Worm (Caenorhabditis elegans) whole organism, mixed stage, embryonic: ENCODE data around the gene fbxc-40.
"Not testable (repeated sequence)": the region's sequence is repeated elsewhere in the genome, so short reads cannot be mapped to it uniquely, and the experiment has no call there.

Experiments
- blmp-1 ChIP-seq: fragments of 150-350 bp; optimal IDR thresholded peaks from 2 replicates; lab custom pipeline; 2014; ENCODE audit warnings: missing biosample characterization, missing genetic modification characterization
- elt-3 ChIP-seq: fragments of 150-350 bp; optimal IDR thresholded peaks from 2 replicates; lab custom pipeline; 2014; ENCODE audit warnings: missing biosample characterization, missing genetic modification characterization
- mep-1 ChIP-seq: fragments of 150-350 bp; optimal IDR thresholded peaks from 2 replicates; lab custom pipeline; 2017; ENCODE audit warnings: missing biosample characterization, missing genetic modification reagents, missing genetic modification characterization, inconsistent platforms
- nhr-76 ChIP-seq: sonication (generic microtip); optimal IDR thresholded peaks from 2 replicates; lab custom pipeline; 2017; ENCODE audit warnings: missing biosample characterization, missing genetic modification characterization

DNA sequence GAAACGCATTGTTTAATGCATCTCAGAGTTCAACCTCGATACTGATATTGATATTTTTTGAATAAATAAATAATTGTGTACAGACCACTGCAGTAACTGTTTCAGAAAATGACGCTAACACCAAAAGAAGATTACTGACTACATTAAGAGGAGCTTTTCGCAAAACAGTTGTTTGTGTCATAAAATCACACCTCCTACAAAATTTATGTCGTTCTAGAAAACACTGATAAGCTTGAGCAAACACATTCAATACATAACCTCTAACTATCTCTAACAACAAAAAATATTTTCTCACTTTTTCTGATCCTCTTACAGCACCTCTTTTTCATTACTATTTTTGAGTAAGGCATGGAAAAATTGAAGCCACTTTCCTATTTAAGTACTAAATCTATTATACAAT, 31.2 kb upstream of the fbxc-40 start, which contains the start of gene fbxc-7:
- TF ChIP-seq nhr-76; mep-1; elt-3 (tag; lab: Kevin White, UChicago); blmp-1 (tag; lab: Kevin White, UChicago): not testable (repeated sequence)
